Worm (Caenorhabditis elegans) whole organism, young adult: ENCODE data around the gene ran-5.

Source experiments
- B0019.2 ChIP-seq: fragments of 200-800 bp; sonication (Bioruptor generic); conservative IDR thresholded peaks from 2 replicates; pipeline ENCODE4 v1.3.6; 2022; ENCODE audit warnings: missing genetic modification reagents, missing genetic modification characterization, missing compliant biosample characterization
- B0336.3 ChIP-seq: fragments of 200-800 bp; sonication (Bioruptor generic); IDR thresholded peaks from 2 replicates; pipeline ENCODE4 v1.3.6; 2022; ENCODE audit warnings: missing genetic modification characterization, missing compliant biosample characterization
- C06A6.2 ChIP-seq: fragments of 200-800 bp; sonication (Bioruptor generic); conservative IDR thresholded peaks from 2 replicates; pipeline ENCODE4 v1.3.6; 2022; ENCODE audit warnings: missing genetic modification characterization, missing compliant biosample characterization
- C17E4.6 ChIP-seq: fragments of 200-800 bp; sonication (Bioruptor generic); IDR thresholded peaks from 2 replicates; pipeline ENCODE4 v1.3.6; 2022; ENCODE audit warnings: missing genetic modification reagents, missing genetic modification characterization, missing compliant biosample characterization
- D2030.7 ChIP-seq: fragments of 200-800 bp; sonication (Bioruptor generic); IDR thresholded peaks from 2 replicates; pipeline ENCODE4 v1.3.6; 2022; ENCODE audit warnings: missing genetic modification reagents, missing genetic modification characterization, missing compliant biosample characterization
- F23B12.7 ChIP-seq: sonication (generic microtip); optimal IDR thresholded peaks from 2 replicates; lab custom pipeline; 2017; ENCODE audit warnings: missing genetic modification characterization, mild to moderate bottlenecking, missing compliant biosample characterization, antibody characterized with exemption, moderate library complexity; ENCODE audit not compliant: insufficient read depth
- F49E8.2 ChIP-seq: sonication (generic microtip); optimal IDR thresholded peaks from 3 replicates; lab custom pipeline; 2017; ENCODE audit warnings: missing genetic modification characterization, mild to moderate bottlenecking, missing compliant biosample characterization, antibody characterized with exemption, moderate library complexity; ENCODE audit not compliant: insufficient read depth
- F57C9.4 ChIP-seq: sonication (generic microtip); optimal IDR thresholded peaks from 2 replicates; lab custom pipeline; 2017; ENCODE audit warnings: mild to moderate bottlenecking, missing genetic modification characterization, missing compliant biosample characterization
- K11D2.4 ChIP-seq: fragments of 200-800 bp; sonication (Bioruptor generic); IDR thresholded peaks from 2 replicates; pipeline ENCODE4 v1.3.6; 2022; ENCODE audit warnings: missing genetic modification reagents, missing genetic modification characterization, missing compliant biosample characterization
- Y53G8AR.9 ChIP-seq: fragments of 200-800 bp; sonication (Bioruptor generic); conservative IDR thresholded peaks from 2 replicates; pipeline ENCODE4 v1.3.6; 2022; ENCODE audit warnings: missing genetic modification reagents, missing genetic modification characterization, missing compliant biosample characterization
- Y56A3A.18 ChIP-seq: fragments of 200-800 bp; sonication (Bioruptor generic); IDR thresholded peaks from 2 replicates; pipeline ENCODE4 v1.3.6; 2022; ENCODE audit warnings: missing genetic modification reagents, missing genetic modification characterization, missing compliant biosample characterization
- Y79H2A.3 ChIP-seq: fragments of 200-800 bp; sonication (Bioruptor generic); conservative IDR thresholded peaks from 2 replicates; pipeline ENCODE4 v1.3.6; 2022; ENCODE audit warnings: missing genetic modification reagents, missing genetic modification characterization, missing compliant biosample characterization
- ZK185.1 ChIP-seq: sonication (generic microtip); optimal IDR thresholded peaks from 2 replicates; lab custom pipeline; 2016; ENCODE audit warnings: mild to moderate bottlenecking, missing genetic modification characterization, missing compliant biosample characterization; ENCODE audit not compliant: poor library complexity, severe bottlenecking
- atf-7 ChIP-seq: sonication (generic microtip); optimal IDR thresholded peaks from 2 replicates; lab custom pipeline; 2017; ENCODE audit warnings: mild to moderate bottlenecking, missing genetic modification characterization, missing compliant biosample characterization
- athp-1 ChIP-seq: sonication (generic microtip); optimal IDR thresholded peaks from 2 replicates; lab custom pipeline; 2017; ENCODE audit warnings: mild to moderate bottlenecking, missing genetic modification characterization, missing compliant biosample characterization
- attf-3 ChIP-seq: fragments of 200-800 bp; sonication (Bioruptor generic); conservative IDR thresholded peaks from 2 replicates; pipeline ENCODE4 v1.3.6; 2022; ENCODE audit warnings: missing genetic modification reagents, missing genetic modification characterization, missing compliant biosample characterization
- dox-1 ChIP-seq: fragments of 200-800 bp; sonication (Bioruptor generic); IDR thresholded peaks from 2 replicates; pipeline ENCODE4 v1.3.6; 2022; ENCODE audit warnings: missing genetic modification reagents, missing genetic modification characterization, missing compliant biosample characterization
- dpl-1 ChIP-seq: fragments of 150-350 bp; optimal IDR thresholded peaks from 2 replicates; lab custom pipeline; 2014; ENCODE audit warnings: missing biosample characterization, missing genetic modification reagents, missing genetic modification characterization
- gei-17 ChIP-seq: fragments of 200-800 bp; sonication (Bioruptor generic); optimal IDR thresholded peaks from 2 replicates; lab custom pipeline; 2018; ENCODE audit warnings: mild to moderate bottlenecking, missing genetic modification characterization, missing compliant biosample characterization
- him-1 ChIP-seq: sonication (generic microtip); optimal IDR thresholded peaks from 2 replicates; lab custom pipeline; 2016; ENCODE audit warnings: missing genotype, missing genetic modification reagents, missing genetic modification characterization, missing compliant biosample characterization
- hmg-1.2 ChIP-seq: fragments of 200-800 bp; sonication (Bioruptor generic); IDR thresholded peaks from 2 replicates; pipeline ENCODE4 v1.3.6; 2022; ENCODE audit warnings: missing genetic modification reagents, missing genetic modification characterization, missing compliant biosample characterization
- hmg-20 ChIP-seq: fragments of 200-800 bp; sonication (Bioruptor generic); IDR thresholded peaks from 2 replicates; pipeline ENCODE4 v1.3.6; 2022; ENCODE audit warnings: missing genetic modification reagents, missing genetic modification characterization, missing compliant biosample characterization
- hrde-1 ChIP-seq: sonication (generic microtip); optimal IDR thresholded peaks from 2 replicates; lab custom pipeline; 2016; ENCODE audit warnings: missing genetic modification characterization, mild to moderate bottlenecking, missing compliant biosample characterization, moderate library complexity, missing genotype, missing genetic modification reagents, borderline replicate concordance
- hsf-1 ChIP-seq: fragments of 200-800 bp; sonication (Bioruptor generic); IDR thresholded peaks from 2 replicates; pipeline ENCODE4 v1.3.6; 2022; ENCODE audit warnings: missing genetic modification reagents, missing genetic modification characterization, missing compliant biosample characterization
- let-526 ChIP-seq: fragments of 200-800 bp; sonication (Bioruptor generic); IDR thresholded peaks from 2 replicates; pipeline ENCODE4 v1.3.6; 2022; ENCODE audit warnings: missing genetic modification reagents, missing genetic modification characterization, missing compliant biosample characterization
- lin-40 ChIP-seq: sonication (generic microtip); optimal IDR thresholded peaks from 2 replicates; lab custom pipeline; 2016; ENCODE audit warnings: missing genetic modification characterization, mild to moderate bottlenecking, missing compliant biosample characterization, missing genotype, missing genetic modification reagents
- lin-54 ChIP-seq: fragments of 200-800 bp; sonication (Bioruptor generic); optimal IDR thresholded peaks from 2 replicates; lab custom pipeline; 2018; ENCODE audit warnings: mild to moderate bottlenecking, missing genetic modification characterization, missing compliant biosample characterization
- lsl-1 ChIP-seq: fragments of 200-800 bp; sonication (Bioruptor generic); optimal IDR thresholded peaks from 2 replicates; lab custom pipeline; 2018; ENCODE audit warnings: mild to moderate bottlenecking, missing genetic modification characterization, moderate library complexity, missing compliant biosample characterization
- madf-6 ChIP-seq: fragments of 200-800 bp; sonication (Bioruptor generic); IDR thresholded peaks from 2 replicates; pipeline ENCODE4 v1.3.6; 2022; ENCODE audit warnings: missing genetic modification reagents, missing genetic modification characterization, missing compliant biosample characterization
- madf-8 ChIP-seq: fragments of 200-800 bp; sonication (Bioruptor generic); conservative IDR thresholded peaks from 2 replicates; pipeline ENCODE4 v1.3.6; 2022; ENCODE audit warnings: missing genetic modification reagents, missing genetic modification characterization, missing compliant biosample characterization
- mcd-1 ChIP-seq: fragments of 200-800 bp; sonication (Bioruptor generic); IDR thresholded peaks from 2 replicates; pipeline ENCODE4 v1.3.6; 2022; ENCODE audit warnings: missing genetic modification reagents, missing genetic modification characterization, missing compliant biosample characterization
- nfyb-1 ChIP-seq: fragments of 200-800 bp; sonication (Bioruptor generic); IDR thresholded peaks from 2 replicates; pipeline ENCODE4 v1.3.6; 2022; ENCODE audit warnings: missing genetic modification reagents, missing genetic modification characterization, missing compliant biosample characterization
- nhr-80 ChIP-seq: sonication (generic microtip); optimal IDR thresholded peaks from 2 replicates; lab custom pipeline; 2016; ENCODE audit warnings: missing genetic modification characterization, missing compliant biosample characterization
- nhr-90 ChIP-seq: sonication (generic microtip); optimal IDR thresholded peaks from 2 replicates; lab custom pipeline; 2016; ENCODE audit warnings: missing genotype, mild to moderate bottlenecking, missing genetic modification characterization, missing compliant biosample characterization
- pbrm-1 ChIP-seq: fragments of 200-800 bp; sonication (Bioruptor generic); IDR thresholded peaks from 2 replicates; pipeline ENCODE4 v1.3.6; 2022; ENCODE audit warnings: missing genetic modification reagents, missing genetic modification characterization, missing compliant biosample characterization
- pha-4 ChIP-seq: fragments of 150-350 bp; sonication (generic microtip); optimal IDR thresholded peaks from 2 replicates; lab custom pipeline; 2014; ENCODE audit warnings: missing biosample characterization, missing genetic modification reagents, missing genetic modification characterization
- rcor-1 ChIP-seq: fragments of 200-800 bp; sonication (Bioruptor generic); IDR thresholded peaks from 2 replicates; pipeline ENCODE4 v1.3.6; 2022; ENCODE audit warnings: missing genetic modification reagents, missing genetic modification characterization, missing compliant biosample characterization
- rec-8 ChIP-seq, 2 experiments: sonication (generic microtip); optimal IDR thresholded peaks; 2 replicates each; lab custom pipeline; 2016; ENCODE audit warnings: mild to moderate bottlenecking in 2 of 2, missing genetic modification characterization in 2 of 2, missing genetic modification reagents in 2 of 2, missing genotype in 2 of 2, missing biosample characterization in 1 of 2, missing compliant biosample characterization in 1 of 2, moderate library complexity in 1 of 2
- repo-1 ChIP-seq: sonication (generic microtip); optimal IDR thresholded peaks from 2 replicates; lab custom pipeline; 2017; ENCODE audit warnings: mild to moderate bottlenecking, missing genetic modification characterization, missing compliant biosample characterization
- snpc-1.3 ChIP-seq: sonication (generic microtip); optimal IDR thresholded peaks from 2 replicates; lab custom pipeline; 2017; ENCODE audit warnings: missing genetic modification characterization, mild to moderate bottlenecking, missing compliant biosample characterization, antibody characterized with exemption, moderate library complexity, missing genotype, missing genetic modification reagents; ENCODE audit not compliant: insufficient read depth
- snpc-3.4 ChIP-seq: sonication (generic microtip); optimal IDR thresholded peaks from 2 replicates; lab custom pipeline; 2017; ENCODE audit warnings: missing genetic modification characterization, mild to moderate bottlenecking, missing compliant biosample characterization, antibody characterized with exemption, moderate library complexity, missing genotype, missing genetic modification reagents
- snpc-4 ChIP-seq, 5 experiments: fragments of 150-350 bp in 1 of 5; sonication (generic microtip) in 4 of 5; optimal IDR thresholded peaks; 2 replicates each; lab custom pipeline; 2014 to 2018; ENCODE audit warnings: missing genetic modification characterization in 5 of 5, missing biosample characterization in 3 of 5, antibody characterized with exemption in 2 of 5, mild to moderate bottlenecking in 2 of 5, missing compliant biosample characterization in 2 of 5, missing genotype in 2 of 5, moderate library complexity in 2 of 5, missing genetic modification reagents in 1 of 5
- xnd-1 ChIP-seq: sonication (generic microtip); optimal IDR thresholded peaks from 2 replicates; lab custom pipeline; 2016; ENCODE audit warnings: missing genotype, missing genetic modification reagents, missing genetic modification characterization, missing compliant biosample characterization
- ztf-18 ChIP-seq: sonication (generic microtip); optimal IDR thresholded peaks from 2 replicates; lab custom pipeline; 2016; ENCODE audit warnings: missing genotype, mild to moderate bottlenecking, missing genetic modification characterization, missing compliant biosample characterization
- ztf-26 ChIP-seq: sonication (generic microtip); optimal IDR thresholded peaks from 2 replicates; lab custom pipeline; 2017; ENCODE audit warnings: missing genetic modification characterization, missing compliant biosample characterization

Gene ran-5

DNA sequence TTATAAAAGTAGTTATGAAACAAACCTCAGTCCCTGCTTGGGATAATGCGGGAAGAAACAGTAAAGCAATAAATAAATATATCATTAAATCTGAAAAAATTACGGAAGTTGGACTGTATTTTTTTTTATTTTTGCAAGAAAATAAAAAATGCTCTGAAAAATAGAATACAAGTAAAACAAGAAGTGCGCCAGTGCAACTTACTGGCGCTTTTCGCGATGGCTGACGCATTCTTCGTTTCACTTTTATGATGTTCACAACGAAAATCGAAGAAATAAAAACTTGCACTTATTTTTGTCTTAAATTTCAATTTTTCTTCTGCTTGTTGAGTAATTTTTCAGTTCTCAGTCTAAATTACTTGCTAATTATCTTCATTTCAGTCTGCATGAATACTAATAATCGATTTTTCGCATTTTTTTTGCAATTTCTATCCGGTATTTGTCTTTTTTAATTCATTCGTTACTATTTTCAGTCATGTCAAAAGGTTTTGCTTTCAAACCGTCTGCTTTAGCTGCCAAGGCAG, at the start of gene ran-5, which contains the start of gene R12C12.6:
ran-5 (plus strand) TSS at position 471 of the 521 bp plus-strand sequence.
R12C12.6 (minus strand) TSS at position 229 of the 521 bp plus-strand sequence.
- TF ChIP-seq lsl-1 (GFP tag; lab: Kevin White, UChicago) (peak; percentile 72), pha-4 (tag; lab: Kevin White, UChicago) (peak; percentile 72), C17E4.6 (GFP tag; lab: Robert Waterston, UW) (peak; percentile 38; the same call in 1 of the 2 replicates), dox-1 (GFP tag; lab: Robert Waterston, UW) (peak; percentile 88; the same call in 1 of the 2 replicates), K11D2.4 (GFP tag; lab: Robert Waterston, UW) (peak; percentile 79), Y79H2A.3 (GFP tag; lab: Robert Waterston, UW) (no peak), snpc-1.3 (tag; lab: Kevin White, UChicago) (peak; percentile 11), gei-17 (GFP tag; lab: Kevin White, UChicago) (peak; percentile 17), let-526 (GFP tag; lab: Robert Waterston, UW) (no peak), F23B12.7 (tag; lab: Kevin White, UChicago) (peak; percentile 32), madf-8 (peak; percentile 61; the same call in 1 of the 2 replicates), atf-7 (tag; lab: Kevin White, UChicago) (peak; percentile 48), rec-8 (tag; optimal IDR thresholded peaks at IDR 0.05; lab: Kevin White, UChicago) (peak in 1 of 2 experiments; percentile 15), hmg-20 (GFP tag; lab: Robert Waterston, UW) (peak; percentile 66; the same call in 1 of the 2 replicates), B0019.2 (GFP tag; lab: Robert Waterston, UW) (no peak), nhr-90 (tag; lab: Kevin White, UChicago) (no peak), attf-3 (GFP tag; lab: Robert Waterston, UW) (peak; percentile 62; the same call in 1 of the 2 replicates), madf-6 (GFP tag; lab: Robert Waterston, UW) (peak; percentile 84), rcor-1 (GFP tag; lab: Robert Waterston, UW) (peak; percentile 69), snpc-4 (GFP tag; optimal IDR thresholded peaks at IDR 0.05; lab: Kevin White, UChicago) (peak; percentile 41), snpc-4 (tag; optimal IDR thresholded peaks at IDR 0.05; lab: Kevin White, UChicago) (peak in 2 of 4 experiments; percentile 74 to 78), ztf-18 (tag; lab: Kevin White, UChicago) (peak; percentile 98), D2030.7 (peak; percentile 52; the same call in 1 of the 2 replicates), lin-40 (peak; percentile 90), hsf-1 (GFP tag; lab: Robert Waterston, UW) (0 out of 2 replicates have a peak, but pooled peaks have one; percentile 38), F49E8.2 (tag; lab: Kevin White, UChicago) (peak; percentile 52), xnd-1 (peak; percentile 66), hmg-1.2 (GFP tag; lab: Robert Waterston, UW) (peak; percentile 47; the same call in 1 of the 2 replicates), Y56A3A.18 (GFP tag; lab: Robert Waterston, UW) (peak; percentile 81), F57C9.4 (no peak), lin-54 (GFP tag; lab: Kevin White, UChicago) (peak; percentile 82), pbrm-1 (GFP tag; lab: Robert Waterston, UW) (peak; percentile 89), ztf-26 (tag; lab: Kevin White, UChicago) (no peak), athp-1 (tag; lab: Kevin White, UChicago) (peak; percentile 0), Y53G8AR.9 (peak; percentile 89), hrde-1 (tag; lab: Kevin White, UChicago) (no peak), repo-1 (tag; lab: Kevin White, UChicago) (peak; percentile 73), C06A6.2 (GFP tag; lab: Robert Waterston, UW) (peak; percentile 50; the same call in 1 of the 2 replicates), dpl-1 (GFP tag; lab: Kevin White, UChicago) (peak; percentile 27), mcd-1 (GFP tag; lab: Robert Waterston, UW) (peak; percentile 84), snpc-3.4 (tag; lab: Kevin White, UChicago) (peak; percentile 77), B0336.3 (GFP tag; lab: Robert Waterston, UW) (peak; percentile 65; the same call in 1 of the 2 replicates), ZK185.1 (tag; lab: Kevin White, UChicago) (peak; percentile 68), him-1 (tag; lab: Kevin White, UChicago) (peak; percentile 41), nfyb-1 (peak; percentile 70; the same call in 1 of the 2 replicates), nhr-80 (tag; lab: Kevin White, UChicago) (peak; percentile 46)
